Worm (Caenorhabditis elegans) whole organism, L4 larva: ENCODE data around the gene F13D2.1.

ENCODE experiments used
- D1046.2 ChIP-seq: fragments of 200-800 bp; sonication (Bioruptor generic); IDR thresholded peaks from 2 replicates; pipeline ENCODE4 v1.3.6; 2022; ENCODE audit warnings: missing genetic modification characterization, missing compliant biosample characterization
- F37D6.2 ChIP-seq: sonication (generic microtip); optimal IDR thresholded peaks from 2 replicates; lab custom pipeline; 2016; ENCODE audit warnings: mild to moderate bottlenecking, missing genetic modification characterization, missing compliant biosample characterization
- F49E8.2 ChIP-seq: sonication (generic microtip); optimal IDR thresholded peaks from 2 replicates; lab custom pipeline; 2016; ENCODE audit warnings: missing compliant biosample characterization, mild to moderate bottlenecking, missing genetic modification characterization, borderline replicate concordance
- T20F7.1 ChIP-seq: fragments of 200-800 bp; sonication (Bioruptor generic); optimal IDR thresholded peaks from 2 replicates; lab custom pipeline; 2018; ENCODE audit warnings: mild to moderate bottlenecking, missing genetic modification characterization, missing compliant biosample characterization
- T26A8.4 ChIP-seq: fragments of 200-800 bp; sonication (Bioruptor generic); IDR thresholded peaks from 2 replicates; pipeline ENCODE4 v1.3.6; 2022; ENCODE audit warnings: missing genetic modification characterization, missing compliant biosample characterization
- Y48G9A.11 ChIP-seq: fragments of 200-800 bp; sonication (Bioruptor generic); IDR thresholded peaks from 2 replicates; pipeline ENCODE4 v1.3.6; 2022; ENCODE audit warnings: missing genetic modification reagents, missing genetic modification characterization, missing compliant biosample characterization
- ZK337.2 ChIP-seq: fragments of 200-800 bp; sonication (Bioruptor generic); IDR thresholded peaks from 2 replicates; pipeline ENCODE4 v1.3.6; 2022; ENCODE audit warnings: missing genetic modification reagents, missing genetic modification characterization, missing compliant biosample characterization
- ZK546.5 ChIP-seq, 2 experiments: sonication (generic microtip); optimal IDR thresholded peaks; 2 replicates each; lab custom pipeline; 2017; ENCODE audit warnings: missing biosample characterization in 2 of 2, missing genetic modification characterization in 2 of 2
- aha-1 ChIP-seq: fragments of 150-350 bp; peaks from one replicate; lab custom pipeline; 2014; ENCODE audit warnings: missing biosample characterization, missing genetic modification characterization
- arid-1 ChIP-seq: fragments of 200-800 bp; sonication (Bioruptor generic); conservative IDR thresholded peaks from 2 replicates; pipeline ENCODE4 v1.3.6; 2022; ENCODE audit warnings: missing genetic modification reagents, missing genetic modification characterization, missing compliant biosample characterization
- attf-4 ChIP-seq: sonication (generic microtip); optimal IDR thresholded peaks from 3 replicates; lab custom pipeline; 2017; ENCODE audit warnings: missing biosample characterization, missing genetic modification characterization
- ceh-20 ChIP-seq: fragments of 200-800 bp; sonication (Bioruptor generic); IDR thresholded peaks from 2 replicates; pipeline ENCODE4 v1.3.6; 2022; ENCODE audit warnings: missing genetic modification reagents, missing genetic modification characterization, missing compliant biosample characterization
- ceh-28 ChIP-seq: fragments of 150-350 bp; optimal IDR thresholded peaks from 2 replicates; lab custom pipeline; 2014; ENCODE audit warnings: missing biosample characterization, missing genetic modification reagents, missing genetic modification characterization
- ces-1 ChIP-seq: fragments of 150-350 bp; sonication (generic microtip); optimal IDR thresholded peaks from 4 replicates; lab custom pipeline; 2014; ENCODE audit warnings: missing biosample characterization, missing genetic modification reagents, missing genetic modification characterization
- daf-16 ChIP-seq, 3 experiments: sonication (generic microtip); optimal IDR thresholded peaks; 2 replicates each; lab custom pipeline; 2016 to 2017; ENCODE audit warnings: missing genetic modification characterization in 3 of 3, missing genetic modification reagents in 3 of 3, mild to moderate bottlenecking in 2 of 3, missing compliant biosample characterization in 2 of 3, missing biosample characterization in 1 of 3, moderate library complexity in 1 of 3
- daf-19 ChIP-seq: fragments of 200-800 bp; sonication (Bioruptor generic); conservative IDR thresholded peaks from 2 replicates; pipeline ENCODE4 v1.3.6; 2022; ENCODE audit warnings: missing genetic modification characterization, missing compliant biosample characterization
- dmd-8 ChIP-seq: fragments of 200-800 bp; sonication (Bioruptor generic); IDR thresholded peaks from 2 replicates; pipeline ENCODE4 v1.3.6; 2022; ENCODE audit warnings: missing genetic modification characterization, missing compliant biosample characterization
- dmd-9 ChIP-seq: fragments of 200-800 bp; sonication (Bioruptor generic); IDR thresholded peaks from 2 replicates; pipeline ENCODE4 v1.3.6; 2022; ENCODE audit warnings: missing genetic modification reagents, missing genetic modification characterization, missing compliant biosample characterization
- fkh-10 ChIP-seq: fragments of 150-350 bp; optimal IDR thresholded peaks from 2 replicates; lab custom pipeline; 2014; ENCODE audit warnings: missing biosample characterization, missing genetic modification reagents, missing genetic modification characterization
- fos-1 ChIP-seq: fragments of 150-350 bp; optimal IDR thresholded peaks from 2 replicates; lab custom pipeline; 2014; ENCODE audit warnings: missing biosample characterization, missing genetic modification characterization
- gei-8 ChIP-seq: fragments of 200-800 bp; sonication (Bioruptor generic); optimal IDR thresholded peaks from 2 replicates; lab custom pipeline; 2018; ENCODE audit warnings: mild to moderate bottlenecking, missing genetic modification characterization, missing compliant biosample characterization
- hif-1 ChIP-seq, 2 experiments: sonication (generic microtip); optimal IDR thresholded peaks; 2 replicates each; lab custom pipeline; 2016 to 2017; ENCODE audit warnings: missing compliant biosample characterization in 2 of 2, missing genetic modification characterization in 2 of 2, missing genetic modification reagents in 2 of 2, missing genotype in 2 of 2, mild to moderate bottlenecking in 1 of 2
- jun-1 ChIP-seq: fragments of 150-350 bp; optimal IDR thresholded peaks from 2 replicates; lab custom pipeline; 2014; ENCODE audit warnings: missing biosample characterization, missing genetic modification reagents, missing genetic modification characterization
- lin-38 ChIP-seq: fragments of 200-800 bp; sonication (Bioruptor generic); IDR thresholded peaks from 2 replicates; pipeline ENCODE4 v1.3.6; 2022; ENCODE audit warnings: missing genetic modification reagents, missing genetic modification characterization, missing compliant biosample characterization
- lin-39 ChIP-seq: fragments of 150-350 bp; optimal IDR thresholded peaks from 2 replicates; lab custom pipeline; 2014; ENCODE audit warnings: missing biosample characterization, missing genetic modification reagents, missing genetic modification characterization
- lir-3 ChIP-seq: sonication (generic microtip); optimal IDR thresholded peaks from 2 replicates; lab custom pipeline; 2016; ENCODE audit warnings: mild to moderate bottlenecking, missing genetic modification characterization, missing compliant biosample characterization
- lsy-2 ChIP-seq, 2 experiments: fragments of 150-350 bp in 1 of 2; sonication (generic microtip) in 1 of 2; optimal IDR thresholded peaks; 2 replicates each; lab custom pipeline; 2014 to 2017; ENCODE audit warnings: missing biosample characterization in 2 of 2, missing genetic modification characterization in 2 of 2
- madf-5 ChIP-seq, 2 experiments: fragments of 200-800 bp; sonication (Bioruptor generic); IDR thresholded peaks; 2 replicates each; pipeline ENCODE4 v1.3.6; 2022; ENCODE audit warnings: missing compliant biosample characterization in 2 of 2, missing genetic modification characterization in 2 of 2
- madf-9 ChIP-seq: fragments of 200-800 bp; sonication (Bioruptor generic); conservative IDR thresholded peaks from 2 replicates; pipeline ENCODE4 v1.3.6; 2022; ENCODE audit warnings: missing genetic modification reagents, missing genetic modification characterization, missing compliant biosample characterization
- mep-1 ChIP-seq: fragments of 150-350 bp; sonication (generic microtip); optimal IDR thresholded peaks from 3 replicates; lab custom pipeline; 2014; ENCODE audit warnings: missing biosample characterization, missing genetic modification characterization
- nhr-10 ChIP-seq: fragments of 150-350 bp; optimal IDR thresholded peaks from 2 replicates; lab custom pipeline; 2014; ENCODE audit warnings: missing biosample characterization, missing genetic modification characterization
- nhr-102 ChIP-seq: sonication (generic microtip); optimal IDR thresholded peaks from 2 replicates; lab custom pipeline; 2016; ENCODE audit warnings: mild to moderate bottlenecking, missing genetic modification characterization, moderate library complexity, missing compliant biosample characterization
- nhr-11 ChIP-seq: fragments of 150-350 bp; optimal IDR thresholded peaks from 2 replicates; lab custom pipeline; 2014; ENCODE audit warnings: missing biosample characterization, missing genetic modification characterization
- nhr-111 ChIP-seq: fragments of 200-800 bp; sonication (Bioruptor generic); optimal IDR thresholded peaks from 2 replicates; lab custom pipeline; 2018; ENCODE audit warnings: mild to moderate bottlenecking, missing genetic modification characterization, missing compliant biosample characterization
- nhr-237 ChIP-seq: sonication (generic microtip); optimal IDR thresholded peaks from 2 replicates; lab custom pipeline; 2017; ENCODE audit warnings: missing biosample characterization, missing genetic modification characterization
- nhr-25 ChIP-seq: sonication (generic microtip); optimal IDR thresholded peaks from 2 replicates; lab custom pipeline; 2017; ENCODE audit warnings: missing genetic modification characterization, mild to moderate bottlenecking, missing compliant biosample characterization, antibody characterized with exemption, moderate library complexity, borderline replicate concordance; ENCODE audit not compliant: insufficient read depth
- nhr-48 ChIP-seq: sonication (generic microtip); optimal IDR thresholded peaks from 2 replicates; lab custom pipeline; 2016; ENCODE audit warnings: mild to moderate bottlenecking, missing genetic modification characterization, missing compliant biosample characterization
- nhr-76 ChIP-seq: fragments of 150-350 bp; optimal IDR thresholded peaks from 2 replicates; lab custom pipeline; 2014; ENCODE audit warnings: missing biosample characterization, missing genetic modification characterization
- nhr-77 ChIP-seq: fragments of 150-350 bp; optimal IDR thresholded peaks from 2 replicates; lab custom pipeline; 2014; ENCODE audit warnings: missing biosample characterization, missing genetic modification characterization
- pha-4 ChIP-seq, 2 experiments: fragments of 150-350 bp in 1 of 2; fragments of 200-800 bp in 1 of 2; sonication (Bioruptor generic) in 1 of 2; IDR thresholded peaks in 1 of 2; optimal IDR thresholded peaks in 1 of 2; 2 replicates each; pipeline versions ENCODE4 v1.3.6 to Lab custom; 2014 to 2022; ENCODE audit warnings: missing genetic modification characterization in 2 of 2, missing genetic modification reagents in 2 of 2, missing biosample characterization in 1 of 2, missing compliant biosample characterization in 1 of 2
- pqm-1 ChIP-seq: sonication (generic microtip); optimal IDR thresholded peaks from 2 replicates; lab custom pipeline; 2017; ENCODE audit warnings: missing biosample characterization, missing genetic modification characterization
- rbr-2 ChIP-seq: sonication (generic microtip); optimal IDR thresholded peaks from 2 replicates; lab custom pipeline; 2016; ENCODE audit warnings: missing genotype, missing genetic modification characterization, missing compliant biosample characterization
- sdz-12 ChIP-seq: fragments of 200-800 bp; sonication (Bioruptor generic); optimal IDR thresholded peaks from 2 replicates; lab custom pipeline; 2018; ENCODE audit warnings: mild to moderate bottlenecking, missing genetic modification characterization, missing compliant biosample characterization
- set-16 ChIP-seq: fragments of 200-800 bp; sonication (Bioruptor generic); IDR thresholded peaks from 2 replicates; pipeline ENCODE4 v1.3.6; 2022; ENCODE audit warnings: missing genetic modification reagents, missing genetic modification characterization, missing compliant biosample characterization
- snpc-1.2 ChIP-seq: fragments of 200-800 bp; sonication (Bioruptor generic); IDR thresholded peaks from 2 replicates; pipeline ENCODE4 v1.3.6; 2022; ENCODE audit warnings: missing genetic modification reagents, missing genetic modification characterization, missing compliant biosample characterization
- snpc-4 ChIP-seq: fragments of 150-350 bp; optimal IDR thresholded peaks from 2 replicates; lab custom pipeline; 2014; ENCODE audit warnings: missing biosample characterization, missing genetic modification characterization
- spr-1 ChIP-seq: sonication (generic microtip); optimal IDR thresholded peaks from 2 replicates; lab custom pipeline; 2016; ENCODE audit warnings: mild to moderate bottlenecking, missing genetic modification characterization, missing compliant biosample characterization
- spr-3 ChIP-seq: fragments of 200-800 bp; sonication (Bioruptor generic); optimal IDR thresholded peaks from 2 replicates; lab custom pipeline; 2018; ENCODE audit warnings: mild to moderate bottlenecking, missing genetic modification characterization, missing compliant biosample characterization
- tra-1 ChIP-seq: fragments of 200-800 bp; sonication (Bioruptor generic); IDR thresholded peaks from 2 replicates; pipeline ENCODE4 v1.3.6; 2022; ENCODE audit warnings: missing genetic modification reagents, missing genetic modification characterization, missing compliant biosample characterization
- unc-130 ChIP-seq: sonication (generic microtip); optimal IDR thresholded peaks from 2 replicates; lab custom pipeline; 2016; ENCODE audit warnings: missing genetic modification reagents, missing genetic modification characterization, missing compliant biosample characterization

F13D2.1 gene

DNA sequence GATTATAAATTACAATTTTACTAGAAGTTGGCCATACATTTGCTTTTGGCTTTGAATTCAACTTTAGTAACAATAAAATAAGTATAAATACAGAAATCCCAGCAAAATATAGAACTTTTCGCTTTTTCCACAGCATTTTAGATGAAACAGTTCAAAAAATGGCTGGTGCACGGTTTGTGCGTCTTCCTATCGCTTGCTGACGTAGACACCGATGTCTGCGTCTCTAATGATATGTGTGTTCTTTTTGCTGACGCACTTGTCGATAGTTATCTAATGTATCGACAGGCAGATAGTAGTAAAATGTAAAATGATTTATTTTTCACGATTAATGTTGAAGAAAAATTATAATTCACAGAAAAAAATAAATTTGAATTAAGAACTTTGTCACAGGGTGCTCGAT, 17.5 kb upstream of the F13D2.1 start, which contains the start of gene hst-2 (continued):
- TF ChIP-seq lin-38, result peak; percentile 75
- peak; percentile 56 for TF ChIP-seq spr-3
- no peak for TF ChIP-seq set-16 (GFP tag; lab: Robert Waterston, UW)
- peak; percentile 74 for TF ChIP-seq T20F7.1 (GFP tag; lab: Kevin White, UChicago)
- TF ChIP-seq arid-1 (GFP tag; lab: Robert Waterston, UW), result peak; percentile 73
- peak; percentile 59 for TF ChIP-seq fkh-10
- TF ChIP-seq daf-19 (GFP tag; lab: Robert Waterston, UW), result no peak
- TF ChIP-seq sdz-12 (GFP tag; lab: Kevin White, UChicago), result no peak
- TF ChIP-seq pqm-1 (tag; lab: Kevin White, UChicago), result no peak
- TF ChIP-seq snpc-4 (tag; lab: Kevin White, UChicago), result no peak
- TF ChIP-seq nhr-11 (tag; lab: Kevin White, UChicago), result peak; percentile 74
- no peak for TF ChIP-seq madf-9 (GFP tag; lab: Robert Waterston, UW)
- peak; percentile 68 for TF ChIP-seq F37D6.2 (tag; lab: Kevin White, UChicago)
- peak; percentile 89 for TF ChIP-seq rbr-2 (tag; lab: Kevin White, UChicago)
- TF ChIP-seq lir-3 (tag; lab: Kevin White, UChicago), result no peak
- TF ChIP-seq ZK337.2, result no peak
- TF ChIP-seq unc-130 (GFP tag; lab: Kevin White, UChicago), result no peak
- TF ChIP-seq gei-8 (GFP tag; lab: Kevin White, UChicago), result no peak
- peak; percentile 98 for TF ChIP-seq aha-1
- TF ChIP-seq mep-1 (tag; lab: Kevin White, UChicago), result peak; percentile 90
- peak; percentile 93 for TF ChIP-seq nhr-102 (tag; lab: Kevin White, UChicago)
- peak; percentile 86 for TF ChIP-seq ceh-20 (GFP tag; lab: Robert Waterston, UW)
- no peak for TF ChIP-seq madf-5 (GFP tag; IDR thresholded peaks at IDR 0.05; lab: Robert Waterston, UW)
- TF ChIP-seq fos-1 (tag; lab: Kevin White, UChicago), result no peak
- peak in 1 of 2 experiments; percentile 52 for TF ChIP-seq hif-1 (tag; optimal IDR thresholded peaks at IDR 0.05; lab: Kevin White, UChicago)
- peak; percentile 93 for TF ChIP-seq T26A8.4 (GFP tag; lab: Robert Waterston, UW)
- TF ChIP-seq lin-39 (tag; lab: Kevin White, UChicago), result no peak
- peak; percentile 81 for TF ChIP-seq nhr-77 (tag; lab: Kevin White, UChicago)
- TF ChIP-seq jun-1 (tag; lab: Kevin White, UChicago), result peak; percentile 63
- peak in 1 of 2 experiments; percentile 92 for TF ChIP-seq lsy-2 (tag; optimal IDR thresholded peaks at IDR 0.05; lab: Kevin White, UChicago)
- TF ChIP-seq snpc-1.2 (GFP tag; lab: Robert Waterston, UW), result no peak
- TF ChIP-seq daf-16 (GFP tag; optimal IDR thresholded peaks at IDR 0.05; lab: Kevin White, UChicago), result peak; percentile 18 to 70
- TF ChIP-seq daf-16 (tag; optimal IDR thresholded peaks at IDR 0.05; lab: Kevin White, UChicago), result peak; percentile 61
- no peak for TF ChIP-seq ceh-28 (tag; lab: Kevin White, UChicago)
- TF ChIP-seq attf-4 (tag; lab: Kevin White, UChicago), result no peak
- no peak for TF ChIP-seq nhr-76 (tag; lab: Kevin White, UChicago)
- TF ChIP-seq tra-1 (GFP tag; lab: Robert Waterston, UW), result peak; percentile 80; the same call in 1 of the 2 replicates
- peak; percentile 9 for TF ChIP-seq ces-1 (GFP tag; lab: Kevin White, UChicago)
- no peak for TF ChIP-seq dmd-8 (GFP tag; lab: Robert Waterston, UW)
- TF ChIP-seq nhr-25 (tag; lab: Kevin White, UChicago), result peak; percentile 31
- TF ChIP-seq F49E8.2 (tag; lab: Kevin White, UChicago), result no peak
- TF ChIP-seq pha-4 (GFP tag; IDR thresholded peaks at IDR 0.05; lab: Robert Waterston, UW), result no peak
- TF ChIP-seq pha-4 (tag; optimal IDR thresholded peaks at IDR 0.05; lab: Kevin White, UChicago), result no peak
- TF ChIP-seq ZK546.5 (tag; optimal IDR thresholded peaks at IDR 0.05; lab: Kevin White, UChicago), result no peak
- TF ChIP-seq Y48G9A.11 (GFP tag; lab: Robert Waterston, UW), result no peak
- TF ChIP-seq nhr-10, result no peak
- no peak for TF ChIP-seq nhr-111 (GFP tag; lab: Kevin White, UChicago)
- no peak for TF ChIP-seq D1046.2 (GFP tag; lab: Robert Waterston, UW)
- no peak for TF ChIP-seq dmd-9 (GFP tag; lab: Robert Waterston, UW)
- TF ChIP-seq nhr-237 (tag; lab: Kevin White, UChicago), result no peak
- peak; percentile 78 for TF ChIP-seq nhr-48
- TF ChIP-seq spr-1 (tag; lab: Kevin White, UChicago), result peak; percentile 79
